Fruit fly (Drosophila melanogaster) whole organism, embryonic: ENCODE results near the gene CG7878.

Experiments
- C15 ChIP-seq: fragments of 200-800 bp; sonication (Bioruptor generic); IDR thresholded peaks from 3 replicates; pipeline ENCODE4 v1.3.6; 2022; ENCODE audit warnings: missing biosample characterization, missing genetic modification characterization
- CG10274 ChIP-seq: fragments of 200-800 bp; sonication (Bioruptor generic); optimal IDR thresholded peaks from 3 replicates; lab custom pipeline; 2017; ENCODE audit warnings: missing biosample characterization, mild to moderate bottlenecking, missing genetic modification characterization
- CG11695 ChIP-seq: fragments of 200-800 bp; sonication (Bioruptor generic); IDR thresholded peaks from 3 replicates; pipeline ENCODE4 v1.3.6; 2022; ENCODE audit warnings: missing biosample characterization, missing genetic modification characterization
- CG13296 ChIP-seq: fragments of 200-800 bp; sonication (Bioruptor generic); optimal IDR thresholded peaks from 3 replicates; lab custom pipeline; 2018; ENCODE audit warnings: missing biosample characterization, mild to moderate bottlenecking, missing genetic modification characterization
- CG14014 ChIP-seq: fragments of 200-800 bp; sonication (Bioruptor generic); IDR thresholded peaks from 2 replicates; pipeline ENCODE4 v1.3.6; 2022; ENCODE audit warnings: missing biosample characterization, missing genetic modification characterization
- CG14441 ChIP-seq: fragments of 200-800 bp; sonication (Bioruptor generic); IDR thresholded peaks from 2 replicates; pipeline ENCODE4 v1.3.6; 2022; ENCODE audit warnings: missing biosample characterization, missing genetic modification characterization
- CG14667 ChIP-seq: fragments of 200-800 bp; sonication (Bioruptor generic); IDR thresholded peaks from 2 replicates; pipeline ENCODE4 v1.3.6; 2022; ENCODE audit warnings: missing biosample characterization, missing genetic modification characterization
- CG14965 ChIP-seq: fragments of 200-800 bp; sonication (Bioruptor generic); optimal IDR thresholded peaks from 2 replicates; lab custom pipeline; 2016; ENCODE audit warnings: missing biosample characterization, missing genetic modification characterization, borderline replicate concordance
- CG15269 ChIP-seq: fragments of 200-800 bp; sonication (Bioruptor generic); optimal IDR thresholded peaks from 2 replicates; lab custom pipeline; 2018; ENCODE audit warnings: missing biosample characterization, mild to moderate bottlenecking, missing genetic modification characterization, moderate library complexity
- CG2120 ChIP-seq: fragments of 200-800 bp; sonication (Bioruptor generic); optimal IDR thresholded peaks from 3 replicates; lab custom pipeline; 2016; ENCODE audit warnings: missing biosample characterization, missing genetic modification characterization
- CG32767 ChIP-seq: fragments of 200-800 bp; sonication (Bioruptor generic); IDR thresholded peaks from 2 replicates; pipeline ENCODE4 v1.3.6; 2022; ENCODE audit warnings: missing biosample characterization, missing genetic modification characterization
- CG3847 ChIP-seq: fragments of 200-800 bp; sonication (Bioruptor generic); IDR thresholded peaks from 2 replicates; pipeline ENCODE4 v1.3.6; 2022; ENCODE audit warnings: missing biosample characterization, missing genetic modification characterization
- CG4820 ChIP-seq: fragments of 200-800 bp; sonication (Bioruptor generic); optimal IDR thresholded peaks from 3 replicates; lab custom pipeline; 2016; ENCODE audit warnings: missing biosample characterization, missing genetic modification characterization
- CG5180 ChIP-seq: fragments of 200-800 bp; sonication (Bioruptor generic); optimal IDR thresholded peaks from 3 replicates; lab custom pipeline; 2017; ENCODE audit warnings: missing biosample characterization, missing genetic modification characterization, mild to moderate bottlenecking, moderate library complexity, missing genetic modification reagents
- CG7786 ChIP-seq: fragments of 200-800 bp; sonication (Bioruptor generic); optimal IDR thresholded peaks from 2 replicates; lab custom pipeline; 2016; ENCODE audit warnings: missing biosample characterization, missing genetic modification characterization
- CG9609 ChIP-seq: fragments of 200-800 bp; sonication (Bioruptor generic); optimal IDR thresholded peaks from 3 replicates; lab custom pipeline; 2016; ENCODE audit warnings: missing biosample characterization, missing genetic modification characterization
- Chrac-16 ChIP-seq: fragments of 200-800 bp; sonication (Bioruptor generic); optimal IDR thresholded peaks from 3 replicates; lab custom pipeline; 2016; ENCODE audit warnings: missing biosample characterization, missing genetic modification characterization
- Deaf1 ChIP-seq: fragments of 200-800 bp; optimal IDR thresholded peaks from 3 replicates; lab custom pipeline; 2019; ENCODE audit warnings: missing biosample characterization, mild to moderate bottlenecking, missing genetic modification characterization, moderate library complexity
- Dfd ChIP-seq, 2 experiments: fragments of >200 bp; optimal IDR thresholded peaks; 2 replicates each; lab custom pipeline; 2017; ENCODE audit warnings: missing biosample characterization in 2 of 2, missing genetic modification characterization in 2 of 2
- E2f1 ChIP-seq: fragments of 200-800 bp; sonication (Bioruptor generic); IDR thresholded peaks from 2 replicates; pipeline ENCODE4 v1.3.6; 2022; ENCODE audit warnings: missing biosample characterization, missing genetic modification characterization
- HLH4C ChIP-seq: fragments of 200-800 bp; sonication (Bioruptor generic); IDR thresholded peaks from 3 replicates; pipeline ENCODE4 v1.3.6; 2022; ENCODE audit warnings: missing biosample characterization, missing genetic modification characterization; ENCODE audit not compliant: partially characterized antibody
- HLH54F ChIP-seq: fragments of 200-800 bp; sonication (Bioruptor generic); optimal IDR thresholded peaks from 3 replicates; lab custom pipeline; 2016; ENCODE audit warnings: missing biosample characterization, missing genetic modification characterization
- Kr ChIP-seq: fragments of 200-800 bp; sonication (Bioruptor generic); optimal IDR thresholded peaks from 2 replicates; lab custom pipeline; 2017; ENCODE audit warnings: missing biosample characterization, mild to moderate bottlenecking, missing genetic modification characterization
- Mes4 ChIP-seq: fragments of 200-800 bp; sonication (Bioruptor generic); optimal IDR thresholded peaks from 2 replicates; lab custom pipeline; 2016; ENCODE audit warnings: missing biosample characterization, missing genetic modification characterization
- Mrtf ChIP-seq: fragments of 200-800 bp; sonication (Bioruptor generic); IDR thresholded peaks from 3 replicates; pipeline ENCODE4 v1.3.6; 2022; ENCODE audit warnings: missing biosample characterization, missing genetic modification characterization
- Nf-YA ChIP-seq: fragments of 200-800 bp; sonication (Bioruptor generic); IDR thresholded peaks from 2 replicates; pipeline ENCODE4 v1.3.6; 2022; ENCODE audit warnings: missing biosample characterization, missing genetic modification characterization
- Nf-YC ChIP-seq: fragments of 200-800 bp; optimal IDR thresholded peaks from 3 replicates; lab custom pipeline; 2019; ENCODE audit warnings: missing biosample characterization, mild to moderate bottlenecking, missing genetic modification characterization, moderate library complexity
- TFAM ChIP-seq: fragments of 200-800 bp; sonication (Bioruptor generic); optimal IDR thresholded peaks from 2 replicates; lab custom pipeline; 2017; ENCODE audit warnings: missing biosample characterization, missing genetic modification characterization, inconsistent platforms
- az2 ChIP-seq: fragments of 200-800 bp; sonication (Bioruptor generic); optimal IDR thresholded peaks from 3 replicates; lab custom pipeline; 2016; ENCODE audit warnings: missing biosample characterization, missing genetic modification characterization
- bowl ChIP-seq: fragments of 200-800 bp; sonication (Bioruptor generic); IDR thresholded peaks from 2 replicates; pipeline ENCODE4 v1.3.6; 2022; ENCODE audit warnings: missing biosample characterization, missing genetic modification characterization
- cg ChIP-seq: fragments of 200-800 bp; sonication (Bioruptor generic); optimal IDR thresholded peaks from 3 replicates; lab custom pipeline; 2019; ENCODE audit warnings: missing biosample characterization, mild to moderate bottlenecking, missing genetic modification characterization, moderate library complexity
- chif ChIP-seq, 2 experiments: fragments of 200-800 bp; sonication (Bioruptor generic); optimal IDR thresholded peaks; 3 replicates each; lab custom pipeline; 2016; ENCODE audit warnings: missing biosample characterization in 2 of 2, missing genetic modification characterization in 2 of 2
- corto ChIP-seq: fragments of 200-800 bp; sonication (Bioruptor generic); optimal IDR thresholded peaks from 2 replicates; lab custom pipeline; 2016; ENCODE audit warnings: missing biosample characterization, mild to moderate bottlenecking, missing genetic modification characterization, moderate library complexity
- dmrt99B ChIP-seq: fragments of 200-800 bp; sonication (Bioruptor generic); optimal IDR thresholded peaks from 2 replicates; lab custom pipeline; 2018; ENCODE audit warnings: missing biosample characterization, mild to moderate bottlenecking, missing genetic modification characterization, moderate library complexity
- esg ChIP-seq: fragments of 200-800 bp; sonication (Bioruptor generic); conservative IDR thresholded peaks from 2 replicates; pipeline ENCODE4 v1.3.6; 2022; ENCODE audit warnings: missing biosample characterization, missing genetic modification characterization
- gsb ChIP-seq: fragments of 200-800 bp; sonication (Bioruptor generic); IDR thresholded peaks from 2 replicates; pipeline ENCODE4 v1.3.6; 2022; ENCODE audit warnings: missing biosample characterization, missing genetic modification characterization
- hkb ChIP-seq, 2 experiments: fragments of 200-800 bp in 1 of 2; fragments of >200 bp in 1 of 2; sonication (Bioruptor generic) in 1 of 2; IDR thresholded peaks in 1 of 2; optimal IDR thresholded peaks in 1 of 2; 2 replicates each; pipeline versions ENCODE4 v1.3.6 to Lab custom; 2017 to 2022; ENCODE audit warnings: missing biosample characterization in 1 of 2, missing genetic modification characterization in 1 of 2
- ind ChIP-seq: fragments of 200-800 bp; sonication (Bioruptor generic); optimal IDR thresholded peaks from 3 replicates; lab custom pipeline; 2016; ENCODE audit warnings: missing biosample characterization, missing genetic modification characterization
- insv ChIP-seq, 2 experiments: fragments of 200-800 bp; sonication (Bioruptor generic); optimal IDR thresholded peaks; 3 replicates each; lab custom pipeline; 2016 to 2018; ENCODE audit warnings: missing biosample characterization in 2 of 2, missing genetic modification characterization in 2 of 2
- nerfin-1 ChIP-seq: fragments of 200-800 bp; sonication (Bioruptor generic); optimal IDR thresholded peaks from 3 replicates; lab custom pipeline; 2019; ENCODE audit warnings: missing biosample characterization, mild to moderate bottlenecking, missing genetic modification characterization, moderate library complexity
- pan ChIP-seq, 4 experiments: fragments of >200 bp in 3 of 4; fragments of 200-800 bp in 1 of 4; sonication (Bioruptor generic) in 1 of 4; optimal IDR thresholded peaks in 3 of 4; IDR thresholded peaks in 1 of 4; 2 replicates each; pipeline versions ENCODE4 v1.3.6 to Lab custom; 2017 to 2022; ENCODE audit warnings: missing biosample characterization in 2 of 4, missing genetic modification characterization in 2 of 4, mixed read lengths in 1 of 4
- psq ChIP-seq: fragments of 200-800 bp; sonication (Bioruptor generic); optimal IDR thresholded peaks from 2 replicates; lab custom pipeline; 2017; ENCODE audit warnings: missing biosample characterization, missing genetic modification characterization
- rib ChIP-seq: fragments of 200-800 bp; sonication (Bioruptor generic); IDR thresholded peaks from 2 replicates; pipeline ENCODE4 v1.3.6; 2022; ENCODE audit warnings: missing biosample characterization, missing genetic modification characterization
- salm ChIP-seq: fragments of 200-800 bp; sonication (Bioruptor generic); optimal IDR thresholded peaks from 2 replicates; lab custom pipeline; 2018; ENCODE audit warnings: missing biosample characterization, mild to moderate bottlenecking, missing genetic modification characterization
- sima ChIP-seq: fragments of 200-800 bp; sonication (Bioruptor generic); optimal IDR thresholded peaks from 2 replicates; lab custom pipeline; 2016; ENCODE audit warnings: missing biosample characterization, missing genetic modification characterization
- so ChIP-seq: fragments of 200-800 bp; sonication (Bioruptor generic); IDR thresholded peaks from 3 replicates; pipeline ENCODE4 v1.3.6; 2022; ENCODE audit warnings: missing biosample characterization, missing genetic modification characterization
- usp ChIP-seq: fragments of >200 bp; optimal IDR thresholded peaks from 2 replicates; lab custom pipeline; 2017; ENCODE audit warnings: missing biosample characterization, missing genetic modification characterization
- wdn ChIP-seq: fragments of 200-800 bp; sonication (Bioruptor generic); IDR thresholded peaks from 2 replicates; pipeline ENCODE4 v1.3.6; 2022; ENCODE audit warnings: missing biosample characterization, missing genetic modification characterization
- wek ChIP-seq: fragments of 200-800 bp; sonication (Bioruptor generic); optimal IDR thresholded peaks from 3 replicates; lab custom pipeline; 2018; ENCODE audit warnings: missing biosample characterization, mild to moderate bottlenecking, missing genetic modification characterization, moderate library complexity
- zen ChIP-seq: fragments of 200-800 bp; sonication (Bioruptor generic); optimal IDR thresholded peaks from 3 replicates; lab custom pipeline; 2018; ENCODE audit warnings: missing biosample characterization, mild to moderate bottlenecking, missing genetic modification characterization, moderate library complexity

Gene CG7878

DNA sequence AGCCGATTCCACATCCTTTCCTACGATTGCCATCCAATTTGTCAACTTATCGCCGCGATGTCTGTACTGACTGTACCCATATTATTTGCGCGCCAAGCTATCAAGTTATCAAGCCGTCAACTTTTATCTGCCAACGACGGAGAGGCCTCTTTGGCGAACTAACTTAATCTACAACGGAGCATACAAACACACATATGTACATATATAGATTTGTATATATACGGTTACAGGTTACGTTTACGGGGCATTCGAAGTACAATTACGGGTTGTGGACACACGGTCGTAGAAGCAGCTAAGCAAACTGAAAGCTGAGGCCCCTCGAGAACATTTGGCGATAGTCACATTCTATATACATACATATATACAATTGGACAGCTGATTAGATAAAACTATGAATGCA, 7.3 kb upstream of the CG7878 start (continued):
- peak; percentile 54; the same call in 1 of the 3 replicates for TF ChIP-seq CG11695 (GFP tag; lab: Robert Waterston, UW)
- no peak for TF ChIP-seq HLH54F (GFP tag; lab: Kevin White, UChicago)
- TF ChIP-seq CG2120, result peak; percentile 36
- no peak for TF ChIP-seq nerfin-1 (tag; lab: Kevin White, UChicago)
- TF ChIP-seq CG9609, result no peak
- TF ChIP-seq CG3847 (GFP tag; lab: Robert Waterston, UW), result no peak
- TF ChIP-seq rib (GFP tag; lab: Robert Waterston, UW), result peak; percentile 43; the same call in 1 of the 2 replicates
- no peak for TF ChIP-seq pan (optimal IDR thresholded peaks at IDR 0.05; lab: Kevin White, UChicago)
- no peak for TF ChIP-seq pan (GFP tag; optimal IDR thresholded peaks at IDR 0.05 in 1 of 2, IDR thresholded peaks at IDR 0.05 in 1 of 2)
- TF ChIP-seq CG10274 (GFP tag; lab: Kevin White, UChicago), result no peak
- TF ChIP-seq ind, result no peak
- TF ChIP-seq insv (GFP tag; optimal IDR thresholded peaks at IDR 0.05; lab: Kevin White, UChicago), result peak in 1 of 2 experiments; percentile 19
- no peak for TF ChIP-seq CG14667 (GFP tag; lab: Robert Waterston, UW)
- no peak for TF ChIP-seq CG14965 (GFP tag; lab: Kevin White, UChicago)
- no peak for TF ChIP-seq TFAM (GFP tag; lab: Kevin White, UChicago)
- no peak for TF ChIP-seq Mrtf (GFP tag; lab: Robert Waterston, UW)
- TF ChIP-seq esg (GFP tag; lab: Robert Waterston, UW), result no peak
- TF ChIP-seq wek (GFP tag; lab: Kevin White, UChicago), result peak; percentile 64
- no peak for TF ChIP-seq usp (GFP tag; lab: Kevin White, UChicago)
- 0 out of 2 replicates have a peak, but pooled peaks have one; percentile 12 for TF ChIP-seq Nf-YA (GFP tag; lab: Robert Waterston, UW)
- TF ChIP-seq Mes4 (GFP tag; lab: Kevin White, UChicago), result no peak
- no peak for TF ChIP-seq Dfd (GFP tag; optimal IDR thresholded peaks at IDR 0.05; lab: Kevin White, UChicago)
- TF ChIP-seq sima (GFP tag; lab: Kevin White, UChicago), result no peak
- no peak for TF ChIP-seq az2 (GFP tag; lab: Kevin White, UChicago)
- TF ChIP-seq wdn (GFP tag; lab: Robert Waterston, UW), result no peak; the same call in 1 of the 2 replicates
- TF ChIP-seq psq (GFP tag; lab: Kevin White, UChicago), result no peak
- no peak for TF ChIP-seq zen
- peak; percentile 40; the same call in 1 of the 2 replicates for TF ChIP-seq CG14014 (GFP tag; lab: Robert Waterston, UW)
- TF ChIP-seq CG5180 (GFP tag; lab: Kevin White, UChicago), result peak; percentile 21
- TF ChIP-seq bowl (GFP tag; lab: Robert Waterston, UW), result no peak
- TF ChIP-seq CG13296 (GFP tag; lab: Kevin White, UChicago), result peak; percentile 62
- no peak for TF ChIP-seq CG7786 (GFP tag; lab: Kevin White, UChicago)
- peak; percentile 36; the same call in 1 of the 2 replicates for TF ChIP-seq gsb
- TF ChIP-seq chif (GFP tag; optimal IDR thresholded peaks at IDR 0.05; lab: Kevin White, UChicago), result no peak
- TF ChIP-seq CG32767 (GFP tag; lab: Robert Waterston, UW), result 0 out of 2 replicates have a peak, but pooled peaks have one; percentile 17
- TF ChIP-seq CG15269 (tag; lab: Kevin White, UChicago), result peak; percentile 2
- TF ChIP-seq salm, result no peak
- TF ChIP-seq Kr (GFP tag; lab: Kevin White, UChicago), result no peak
- no peak for TF ChIP-seq cg (GFP tag; lab: Kevin White, UChicago)
- no peak for TF ChIP-seq Chrac-16 (GFP tag; lab: Kevin White, UChicago)
- no peak for TF ChIP-seq C15 (GFP tag; lab: Robert Waterston, UW)
- no peak for TF ChIP-seq CG4820 (GFP tag; lab: Kevin White, UChicago)
- TF ChIP-seq HLH4C, result no peak
- no peak for TF ChIP-seq CG14441
- TF ChIP-seq corto (GFP tag; lab: Kevin White, UChicago), result no peak
- TF ChIP-seq so (GFP tag; lab: Robert Waterston, UW), result 0 out of 3 replicates have a peak, but pooled peaks have one; percentile 43
- TF ChIP-seq dmrt99B (tag; lab: Kevin White, UChicago), result peak; percentile 11
- no peak for TF ChIP-seq Deaf1 (tag; lab: Kevin White, UChicago)
- TF ChIP-seq Nf-YC (tag; lab: Kevin White, UChicago), result peak; percentile 20
- no peak for TF ChIP-seq E2f1 (GFP tag; lab: Robert Waterston, UW)
- TF ChIP-seq hkb (optimal IDR thresholded peaks at IDR 0.05; lab: Kevin White, UChicago), result no peak
- TF ChIP-seq hkb (GFP tag; IDR thresholded peaks at IDR 0.05; lab: Robert Waterston, UW), result 0 out of 2 replicates have a peak, but pooled peaks have one; percentile 31
